Worm (Caenorhabditis elegans): ENCODE measurements around the gene T05B4.12.
A peak's percentile ranks its signal among the peaks of the same experiment; 100 is the strongest.

Gene T05B4.12

ce11 chrV:4082952-4083351, 42.9 kb downstream of the T05B4.12 start, which contains the start of gene F38H12.5:
TSS of gene F38H12.5 (minus strand) at chrV:4083052.
- TF ChIP-seq ztf-11 (tag; optimal IDR thresholded peaks at IDR 0.05) (no peak), nhr-25 (tag; optimal IDR thresholded peaks at IDR 0.05; ENCODE audit: borderline replicate concordance, insufficient read depth) (no peak), mxl-3 (GFP tag; optimal IDR thresholded peaks at IDR 0.05) (no peak), unc-62 (GFP tag; optimal IDR thresholded peaks at IDR 0.05 in 1 of 2) (peak in 1 of 2 experiments; percentile 8), unc-62 (tag; optimal IDR thresholded peaks at IDR 0.05) (no peak), set-16 (GFP tag; IDR thresholded peaks at IDR 0.05) (no peak)

DNA sequence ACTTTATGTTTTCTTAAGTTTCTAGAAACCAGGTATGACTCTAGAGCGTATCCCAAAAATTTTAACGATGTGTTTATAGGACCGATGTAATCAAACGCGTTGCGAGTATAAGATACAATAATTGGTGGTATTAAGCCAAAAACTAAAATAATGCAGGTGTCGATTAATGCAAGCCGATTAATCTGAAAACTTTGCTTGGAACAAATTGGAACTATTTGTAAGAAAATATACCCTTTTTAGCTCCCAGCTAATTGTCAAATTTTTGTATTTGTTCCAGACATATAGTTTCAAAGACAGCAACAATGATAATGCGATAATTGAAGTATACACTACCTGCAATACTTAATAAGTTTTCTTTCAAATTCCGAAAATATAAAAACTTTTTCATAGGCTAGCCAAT, 44.6 kb downstream of the T05B4.12 start, which contains the start of gene srh-211:
TSS of gene srh-211 (minus strand) at position 101 of the 400 bp plus-strand sequence.
- TF ChIP-seq egl-27 (tag; optimal IDR thresholded peaks at IDR 0.05) (no peak), D1046.2 (GFP tag; IDR thresholded peaks at IDR 0.05) (no peak), Y105C5A.15 (GFP tag; IDR thresholded peaks at IDR 0.05) (no peak), fkh-10 (GFP tag; optimal IDR thresholded peaks at IDR 0.05) (no peak), aha-1 (tag) (no peak), spr-3 (GFP tag; optimal IDR thresholded peaks at IDR 0.05) (no peak), unc-39 (tag; optimal IDR thresholded peaks at IDR 0.05) (no peak), madf-5 (GFP tag; IDR thresholded peaks at IDR 0.05) (no peak), ceh-44 (GFP tag; IDR thresholded peaks at IDR 0.05) (no peak), zfp-2 (tag; optimal IDR thresholded peaks at IDR 0.05) (no peak), unc-130 (GFP tag; optimal IDR thresholded peaks at IDR 0.05) (no peak), php-3 (GFP tag; IDR thresholded peaks at IDR 0.05) (no peak)

- no peak for TF ChIP-seq zag-1 (tag; optimal IDR thresholded peaks at IDR 0.05)
- TF ChIP-seq unc-62 (GFP tag; optimal IDR thresholded peaks at IDR 0.05 in 1 of 2) = peak in 1 of 2 experiments; percentile 93
- TF ChIP-seq unc-62 (tag; optimal IDR thresholded peaks at IDR 0.05) = no peak
Observed at ce11 chrV:4080546-4080945, 45.3 kb downstream of the T05B4.12 start.

DNA sequence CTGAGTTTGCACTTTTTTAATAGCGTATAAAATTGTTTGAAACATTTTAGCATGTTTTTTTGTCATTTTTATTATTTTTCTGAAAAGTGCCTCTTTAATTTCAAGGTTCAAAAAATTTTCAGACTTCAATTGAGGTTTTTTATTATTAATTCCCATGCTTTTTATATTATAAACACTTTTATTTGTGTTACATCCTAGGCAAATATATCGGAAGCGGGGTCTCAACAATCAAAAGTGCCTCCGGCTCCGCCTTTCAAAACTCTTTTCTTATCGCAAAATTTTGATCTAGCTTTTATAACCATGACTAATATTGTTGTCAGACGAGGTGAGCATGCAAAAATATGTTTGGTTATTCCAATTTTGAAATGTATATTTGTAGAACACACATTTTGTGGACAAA, 52.4 kb downstream of the T05B4.12 start, which contains the start of gene otpl-2:
TSS of gene otpl-2 (plus strand) at position 301 of the 400 bp plus-strand sequence.
- TF ChIP-seq hif-1 (tag; optimal IDR thresholded peaks at IDR 0.05) = no peak
- no peak for TF ChIP-seq mdl-1 (tag; optimal IDR thresholded peaks at IDR 0.05)
- no peak for TF ChIP-seq nhr-25 (tag; optimal IDR thresholded peaks at IDR 0.05; ENCODE audit: borderline replicate concordance, insufficient read depth)
- no peak for TF ChIP-seq lin-13 (GFP tag; optimal IDR thresholded peaks at IDR 0.05)
- TF ChIP-seq sdz-12 (GFP tag; optimal IDR thresholded peaks at IDR 0.05) = no peak
- no peak for TF ChIP-seq spr-3 (GFP tag; optimal IDR thresholded peaks at IDR 0.05)
- no peak for TF ChIP-seq ztf-7 (tag; optimal IDR thresholded peaks at IDR 0.05)
- no peak for TF ChIP-seq lim-7 (GFP tag; IDR thresholded peaks at IDR 0.05)
- no peak for TF ChIP-seq T20F7.1 (GFP tag; optimal IDR thresholded peaks at IDR 0.05)
- no peak for TF ChIP-seq Y5F2A.4 (GFP tag; optimal IDR thresholded peaks at IDR 0.05)
- TF ChIP-seq ces-1 (GFP tag; optimal IDR thresholded peaks at IDR 0.05) = no peak
- no peak for TF ChIP-seq attf-4 (tag; optimal IDR thresholded peaks at IDR 0.05)

Data from whole organism, L4 larva.